Worm (Caenorhabditis elegans): ENCODE data around the gene inpp-1.

inpp-1 gene

DNA sequence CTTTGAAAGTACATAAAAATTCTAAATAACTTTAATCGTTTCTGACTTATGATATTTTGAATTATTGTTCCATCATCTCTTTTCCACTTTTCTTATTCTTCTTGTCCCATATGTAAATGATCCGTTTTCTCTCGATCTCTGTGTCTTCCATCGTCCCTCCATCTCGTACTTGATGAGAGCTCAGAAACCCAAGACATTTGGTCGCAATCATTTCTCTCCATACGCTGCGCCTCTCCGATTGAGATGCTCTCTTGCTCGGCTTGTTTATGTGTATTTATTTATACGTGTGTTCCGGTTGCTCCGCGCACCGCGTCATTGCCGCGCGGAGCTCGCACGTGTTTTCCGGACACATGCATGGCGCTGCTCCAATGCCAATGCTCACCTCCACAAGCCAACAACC is 37.7 kb upstream of the inpp-1 start:
- TF ChIP-seq nhr-129 (tag; optimal IDR thresholded peaks at IDR 0.05): no peak
- no peak for TF ChIP-seq R02D3.7 (tag; optimal IDR thresholded peaks at IDR 0.05)
- no peak for TF ChIP-seq F13H6.1 (tag; optimal IDR thresholded peaks at IDR 0.05)
- TF ChIP-seq nhr-11 (tag; optimal IDR thresholded peaks at IDR 0.05): no peak
- no peak for TF ChIP-seq ztf-11 (tag; optimal IDR thresholded peaks at IDR 0.05)
- TF ChIP-seq ztf-4 (tag; optimal IDR thresholded peaks at IDR 0.05): no peak
- TF ChIP-seq fos-1 (tag; optimal IDR thresholded peaks at IDR 0.05): no peak
- TF ChIP-seq sem-4 (tag; optimal IDR thresholded peaks at IDR 0.05): no peak
- no peak for TF ChIP-seq ceh-82 (tag; optimal IDR thresholded peaks at IDR 0.05)
- TF ChIP-seq mdl-1 (tag; optimal IDR thresholded peaks at IDR 0.05): no peak
- TF ChIP-seq crh-2 (tag; optimal IDR thresholded peaks at IDR 0.05): no peak
- TF ChIP-seq lin-13 (GFP tag; optimal IDR thresholded peaks at IDR 0.05): no peak
- TF ChIP-seq ZK546.5 (tag; optimal IDR thresholded peaks at IDR 0.05): no peak
- TF ChIP-seq unc-62 (GFP tag; optimal IDR thresholded peaks at IDR 0.05): no peak
- no peak for TF ChIP-seq lin-39 (tag; optimal IDR thresholded peaks at IDR 0.05)

DNA sequence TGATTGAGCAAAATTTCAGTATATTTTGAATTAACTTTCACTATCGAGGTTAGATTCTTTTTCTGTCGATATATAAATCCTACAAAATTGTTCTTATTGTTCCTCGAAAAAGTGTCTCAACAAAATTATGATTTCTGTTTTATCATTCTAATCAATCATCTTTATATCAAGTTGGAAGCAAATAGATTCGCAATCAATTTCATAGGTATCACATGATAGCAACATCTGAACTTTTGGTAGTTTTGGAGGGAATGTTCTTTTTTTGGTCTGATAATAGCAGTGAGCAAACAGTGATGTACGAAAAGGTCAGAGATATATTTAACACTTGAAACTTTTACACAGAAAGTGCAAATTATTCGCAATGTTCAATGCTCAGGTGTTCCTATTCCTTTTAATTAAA is 37.1 kb upstream of the inpp-1 start:
- no peak for TF ChIP-seq ztf-11 (tag; optimal IDR thresholded peaks at IDR 0.05)
- TF ChIP-seq Y55F3AM.14 (GFP tag; optimal IDR thresholded peaks at IDR 0.05): no peak
- TF ChIP-seq nhr-129 (tag; optimal IDR thresholded peaks at IDR 0.05): no peak
- TF ChIP-seq ceh-82 (tag; optimal IDR thresholded peaks at IDR 0.05): no peak
- no peak for TF ChIP-seq egl-27 (tag; optimal IDR thresholded peaks at IDR 0.05)
- TF ChIP-seq ceh-16 (tag; optimal IDR thresholded peaks at IDR 0.05): no peak
- no peak for TF ChIP-seq lsy-2 (tag; optimal IDR thresholded peaks at IDR 0.05)
- no peak for TF ChIP-seq elt-1 (tag; optimal IDR thresholded peaks at IDR 0.05)
- TF ChIP-seq nhr-23 (tag; optimal IDR thresholded peaks at IDR 0.05): no peak
- no peak for TF ChIP-seq skn-1 (tag; optimal IDR thresholded peaks at IDR 0.05)
- no peak for TF ChIP-seq peb-1 (tag; optimal IDR thresholded peaks at IDR 0.05)
- TF ChIP-seq ama-1 (optimal IDR thresholded peaks at IDR 0.05): no peak
- TF ChIP-seq gmeb-1 (tag; optimal IDR thresholded peaks at IDR 0.05): peak; percentile 23
- no peak for TF ChIP-seq mab-5 (tag; optimal IDR thresholded peaks at IDR 0.05)
- no peak for TF ChIP-seq nhr-11 (tag; optimal IDR thresholded peaks at IDR 0.05)
- TF ChIP-seq F13H6.1 (tag; optimal IDR thresholded peaks at IDR 0.05): peak; percentile 5
- TF ChIP-seq R02D3.7 (tag; optimal IDR thresholded peaks at IDR 0.05): no peak
- no peak for TF ChIP-seq blmp-1 (tag; optimal IDR thresholded peaks at IDR 0.05; ENCODE audit: insufficient read depth)
- peak; percentile 63 for TF ChIP-seq sma-9 (GFP tag; optimal IDR thresholded peaks at IDR 0.05)
- TF ChIP-seq sma-9 (tag; optimal IDR thresholded peaks at IDR 0.05): no peak
- TF ChIP-seq nhr-10 (tag; optimal IDR thresholded peaks at IDR 0.05): no peak
- TF ChIP-seq ztf-4 (tag; optimal IDR thresholded peaks at IDR 0.05): no peak
- no peak for TF ChIP-seq nhr-237 (tag; optimal IDR thresholded peaks at IDR 0.05)
- no peak for TF ChIP-seq lin-11 (tag; optimal IDR thresholded peaks at IDR 0.05)
- TF ChIP-seq ZK546.5 (tag; optimal IDR thresholded peaks at IDR 0.05): no peak
- TF ChIP-seq crh-2 (tag; optimal IDR thresholded peaks at IDR 0.05): peak; percentile 30
- no peak for TF ChIP-seq sma-3 (GFP tag; optimal IDR thresholded peaks at IDR 0.05)
- TF ChIP-seq fos-1 (tag; optimal IDR thresholded peaks at IDR 0.05): peak; percentile 62
- no peak for TF ChIP-seq unc-39 (tag; optimal IDR thresholded peaks at IDR 0.05)
- TF ChIP-seq elt-3 (tag; optimal IDR thresholded peaks at IDR 0.05): no peak
- no peak for TF ChIP-seq nhr-77 (tag; optimal IDR thresholded peaks at IDR 0.05)
- no peak for TF ChIP-seq mbf-1 (tag; optimal IDR thresholded peaks at IDR 0.05)
- no peak for TF ChIP-seq sem-4 (tag; optimal IDR thresholded peaks at IDR 0.05)
- no peak for TF ChIP-seq ztf-1 (GFP tag; conservative IDR thresholded peaks at IDR 0.05)
- no peak for TF ChIP-seq C34F6.9 (tag; optimal IDR thresholded peaks at IDR 0.05)

DNA sequence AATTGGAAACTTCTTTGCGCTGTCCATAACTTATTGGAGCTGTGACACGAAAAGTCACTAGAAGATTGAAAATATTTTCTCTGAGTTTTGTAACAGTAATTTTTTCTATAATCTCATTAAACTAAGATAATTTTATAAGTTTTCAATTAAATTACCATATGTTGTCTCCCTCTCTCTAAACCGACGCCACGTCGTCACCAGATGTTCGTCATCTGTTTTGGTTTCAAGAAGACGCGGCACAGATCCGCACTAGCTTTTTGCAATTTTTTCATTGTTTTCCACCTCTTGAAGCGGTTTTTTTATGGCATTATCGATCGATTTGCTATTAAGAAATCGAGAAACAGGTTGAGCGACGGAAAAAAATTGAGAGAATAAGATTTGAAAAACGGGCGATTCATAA is 30.3 kb upstream of the inpp-1 start:
- TF ChIP-seq nhr-12 (tag; optimal IDR thresholded peaks at IDR 0.05) (no peak), nhr-6 (tag; optimal IDR thresholded peaks at IDR 0.05) (no peak), nhr-129 (tag; optimal IDR thresholded peaks at IDR 0.05) (no peak), dmd-4 (tag; optimal IDR thresholded peaks at IDR 0.05) (no peak), lin-13 (GFP tag; optimal IDR thresholded peaks at IDR 0.05) (no peak), lsy-2 (tag; optimal IDR thresholded peaks at IDR 0.05) (no peak)

Data from whole organism, L2 larva.